Worm (Caenorhabditis elegans) whole organism, L3 larva: ENCODE results near the gene T27E4.1.
A peak's percentile ranks its signal among the peaks of the same experiment; 100 is the strongest.

Experiments
- aly-2 ChIP-seq: fragments of 150-350 bp; optimal IDR thresholded peaks from 2 replicates; lab custom pipeline; 2014; ENCODE audit warnings: missing biosample characterization, missing genetic modification characterization
- ama-1 ChIP-seq: fragments of 150-350 bp; optimal IDR thresholded peaks from 2 replicates; lab custom pipeline; 2018
- daf-12 ChIP-seq: fragments of 150-350 bp; optimal IDR thresholded peaks from 2 replicates; lab custom pipeline; 2014; ENCODE audit warnings: missing biosample characterization, missing genetic modification reagents, missing genetic modification characterization
- egl-27 ChIP-seq: sonication (generic microtip); optimal IDR thresholded peaks from 4 replicates; lab custom pipeline; 2017; ENCODE audit warnings: missing biosample characterization, missing genetic modification reagents, missing genetic modification characterization
- elt-1 ChIP-seq: fragments of 150-350 bp; optimal IDR thresholded peaks from 2 replicates; lab custom pipeline; 2014; ENCODE audit warnings: missing biosample characterization, missing genetic modification characterization
- elt-2 ChIP-seq: sonication (generic microtip); optimal IDR thresholded peaks from 2 replicates; lab custom pipeline; 2016; ENCODE audit warnings: missing genetic modification reagents, mild to moderate bottlenecking, missing genetic modification characterization, missing compliant biosample characterization
- elt-3 ChIP-seq, 3 experiments: fragments of 150-350 bp in 1 of 3; sonication (generic microtip) in 2 of 3; optimal IDR thresholded peaks; 2 replicates in 2 of 3; 4 replicates in 1 of 3; lab custom pipeline; 2014 to 2017; ENCODE audit warnings: missing biosample characterization in 3 of 3, missing genetic modification characterization in 3 of 3
- eor-1 ChIP-seq, 2 experiments: fragments of 150-350 bp; optimal IDR thresholded peaks; 2 replicates each; lab custom pipeline; 2014 to 2018; ENCODE audit warnings: missing biosample characterization in 2 of 2, missing genetic modification characterization in 2 of 2
- fkh-10 ChIP-seq: sonication (generic microtip); optimal IDR thresholded peaks from 2 replicates; lab custom pipeline; 2017; ENCODE audit warnings: missing biosample characterization, missing genetic modification reagents, missing genetic modification characterization
- fkh-2 ChIP-seq: fragments of 150-350 bp; optimal IDR thresholded peaks from 2 replicates; lab custom pipeline; 2014; ENCODE audit warnings: missing biosample characterization, missing genetic modification reagents, missing genetic modification characterization
- hmg-11 ChIP-seq: sonication (generic microtip); optimal IDR thresholded peaks from 2 replicates; lab custom pipeline; 2016; ENCODE audit warnings: missing genetic modification characterization, missing compliant biosample characterization
- jun-1 ChIP-seq: fragments of 150-350 bp; optimal IDR thresholded peaks from 2 replicates; lab custom pipeline; 2014; ENCODE audit warnings: missing biosample characterization, missing genetic modification reagents, missing genetic modification characterization
- mdl-1 ChIP-seq: fragments of 150-350 bp; optimal IDR thresholded peaks from 2 replicates; lab custom pipeline; 2014; ENCODE audit warnings: missing biosample characterization, missing genetic modification characterization
- nfya-1 ChIP-seq: sonication (generic microtip); optimal IDR thresholded peaks from 2 replicates; lab custom pipeline; 2017; ENCODE audit warnings: missing genetic modification characterization, mild to moderate bottlenecking, missing compliant biosample characterization, antibody characterized with exemption, moderate library complexity; ENCODE audit not compliant: insufficient read depth
- nhr-11 ChIP-seq: fragments of 150-350 bp; optimal IDR thresholded peaks from 2 replicates; lab custom pipeline; 2014; ENCODE audit warnings: missing biosample characterization, missing genetic modification characterization
- nhr-12 ChIP-seq: fragments of 150-350 bp; optimal IDR thresholded peaks from 2 replicates; lab custom pipeline; 2014; ENCODE audit warnings: missing biosample characterization, missing genetic modification characterization
- nhr-23 ChIP-seq: fragments of 150-350 bp; optimal IDR thresholded peaks from 2 replicates; lab custom pipeline; 2014; ENCODE audit warnings: missing biosample characterization, missing genetic modification reagents, missing genetic modification characterization
- nhr-237 ChIP-seq: fragments of 150-350 bp; optimal IDR thresholded peaks from 2 replicates; lab custom pipeline; 2014; ENCODE audit warnings: missing biosample characterization, missing genetic modification characterization
- nhr-25 ChIP-seq: sonication (generic microtip); optimal IDR thresholded peaks from 2 replicates; lab custom pipeline; 2017; ENCODE audit warnings: missing biosample characterization, missing genetic modification characterization
- nhr-43 ChIP-seq: sonication (generic microtip); optimal IDR thresholded peaks from 2 replicates; lab custom pipeline; 2016; ENCODE audit warnings: mild to moderate bottlenecking, missing genetic modification characterization, missing compliant biosample characterization; ENCODE audit not compliant: poor library complexity, severe bottlenecking
- nhr-67 ChIP-seq: fragments of 150-350 bp; optimal IDR thresholded peaks from 2 replicates; lab custom pipeline; 2014; ENCODE audit warnings: missing biosample characterization, missing genetic modification characterization
- nhr-76 ChIP-seq: fragments of 150-350 bp; sonication (generic microtip); optimal IDR thresholded peaks from 5 replicates; lab custom pipeline; 2014; ENCODE audit warnings: missing biosample characterization, missing genetic modification characterization
- pha-4 ChIP-seq: fragments of 150-350 bp; optimal IDR thresholded peaks from 2 replicates; lab custom pipeline; 2014; ENCODE audit warnings: missing biosample characterization, missing genetic modification reagents, missing genetic modification characterization
- pqm-1 ChIP-seq: fragments of 150-350 bp; optimal IDR thresholded peaks from 2 replicates; lab custom pipeline; 2017; ENCODE audit warnings: missing biosample characterization, missing genetic modification characterization, inconsistent platforms
- sea-2 ChIP-seq: fragments of 150-350 bp; sonication (generic microtip); optimal IDR thresholded peaks from 4 replicates; lab custom pipeline; 2014; ENCODE audit warnings: missing biosample characterization, missing genetic modification reagents, missing genetic modification characterization
- tbx-2 ChIP-seq: sonication (generic microtip); optimal IDR thresholded peaks from 2 replicates; lab custom pipeline; 2016; ENCODE audit warnings: mild to moderate bottlenecking, missing genetic modification characterization, missing compliant biosample characterization
- unc-39 ChIP-seq: sonication (generic microtip); optimal IDR thresholded peaks from 4 replicates; lab custom pipeline; 2017; ENCODE audit warnings: missing biosample characterization, missing genetic modification characterization
- zag-1 ChIP-seq: fragments of 150-350 bp; optimal IDR thresholded peaks from 2 replicates; lab custom pipeline; 2014; ENCODE audit warnings: missing biosample characterization, missing genetic modification characterization
- ztf-11 ChIP-seq: fragments of 150-350 bp; optimal IDR thresholded peaks from 2 replicates; lab custom pipeline; 2014; ENCODE audit warnings: missing biosample characterization, missing genetic modification characterization
- ztf-4 ChIP-seq: fragments of 150-350 bp; optimal IDR thresholded peaks from 2 replicates; lab custom pipeline; 2014; ENCODE audit warnings: missing biosample characterization, missing genetic modification characterization

T27E4.1 gene

DNA sequence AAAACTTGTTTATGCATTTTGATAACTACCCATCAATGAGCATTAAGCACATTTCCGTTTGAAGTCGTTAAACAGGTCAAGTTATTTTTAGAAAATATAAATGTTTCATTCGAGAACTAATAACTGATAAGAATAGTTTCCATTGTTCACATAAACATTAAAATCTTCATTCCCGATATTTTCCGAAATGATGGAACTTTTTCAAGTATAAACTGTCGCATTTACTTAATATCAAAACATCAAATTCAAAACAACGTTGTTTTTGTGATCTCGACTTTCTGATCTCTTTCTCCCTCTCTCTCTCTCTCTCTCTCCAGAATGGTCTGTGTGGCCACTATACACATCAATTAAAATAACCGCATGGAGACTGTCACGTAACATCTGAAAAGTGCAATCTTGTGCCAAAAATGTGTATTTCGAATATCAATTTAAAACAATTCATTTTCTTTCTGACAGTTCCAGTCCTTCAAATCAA is 17.7 kb upstream of the T27E4.1 start:
- peak; percentile 39 for TF ChIP-seq nhr-25 (tag; lab: Kevin White, UChicago)
- TF ChIP-seq aly-2 (tag; lab: Kevin White, UChicago) = peak; percentile 66
- TF ChIP-seq fkh-10 = no peak
- TF ChIP-seq nhr-237 (tag; lab: Kevin White, UChicago) = no peak
- no peak for TF ChIP-seq mdl-1 (tag; lab: Kevin White, UChicago)
- TF ChIP-seq ama-1 (lab: Kevin White, UChicago) = peak; percentile 79
- peak; percentile 2 for TF ChIP-seq tbx-2 (tag; lab: Kevin White, UChicago)
- TF ChIP-seq elt-1 = no peak
- no peak for TF ChIP-seq sea-2 (GFP tag; lab: Kevin White, UChicago)
- no peak for TF ChIP-seq hmg-11 (tag; lab: Kevin White, UChicago)
- no peak for TF ChIP-seq ztf-11 (tag; lab: Kevin White, UChicago)
- TF ChIP-seq pqm-1 = peak; percentile 92
- TF ChIP-seq egl-27 (tag; lab: Kevin White, UChicago) = no peak
- TF ChIP-seq nhr-67 (tag; lab: Kevin White, UChicago) = no peak
- TF ChIP-seq unc-39 (tag; lab: Kevin White, UChicago) = no peak
- no peak for TF ChIP-seq nhr-12 (tag; lab: Kevin White, UChicago)
- TF ChIP-seq elt-2 (tag; lab: Kevin White, UChicago) = peak; percentile 79
- no peak for TF ChIP-seq nhr-11 (tag; lab: Kevin White, UChicago)
- peak; percentile 68 for TF ChIP-seq jun-1
- TF ChIP-seq elt-3 (tag; optimal IDR thresholded peaks at IDR 0.05; lab: Kevin White, UChicago) = no peak
- no peak for TF ChIP-seq ztf-4 (tag; lab: Kevin White, UChicago)
- peak; percentile 74 for TF ChIP-seq pha-4 (tag; lab: Kevin White, UChicago)
- TF ChIP-seq nhr-43 (tag; lab: Kevin White, UChicago) = no peak

ce11 chrV:9075827-9076226 is 16.3 kb upstream of the T27E4.1 start:
- peak; percentile 41 for TF ChIP-seq pqm-1
- TF ChIP-seq mdl-1 (tag; lab: Kevin White, UChicago) = peak; percentile 18
- TF ChIP-seq nfya-1 (tag; lab: Kevin White, UChicago) = peak; percentile 13
- peak; percentile 90 for TF ChIP-seq pha-4 (tag; lab: Kevin White, UChicago)
- peak; percentile 25 for TF ChIP-seq jun-1
- TF ChIP-seq eor-1 (tag; optimal IDR thresholded peaks at IDR 0.05; lab: Kevin White, UChicago) = no peak
- TF ChIP-seq ama-1 (lab: Kevin White, UChicago) = no peak
- TF ChIP-seq unc-39 (tag; lab: Kevin White, UChicago) = no peak

DNA sequence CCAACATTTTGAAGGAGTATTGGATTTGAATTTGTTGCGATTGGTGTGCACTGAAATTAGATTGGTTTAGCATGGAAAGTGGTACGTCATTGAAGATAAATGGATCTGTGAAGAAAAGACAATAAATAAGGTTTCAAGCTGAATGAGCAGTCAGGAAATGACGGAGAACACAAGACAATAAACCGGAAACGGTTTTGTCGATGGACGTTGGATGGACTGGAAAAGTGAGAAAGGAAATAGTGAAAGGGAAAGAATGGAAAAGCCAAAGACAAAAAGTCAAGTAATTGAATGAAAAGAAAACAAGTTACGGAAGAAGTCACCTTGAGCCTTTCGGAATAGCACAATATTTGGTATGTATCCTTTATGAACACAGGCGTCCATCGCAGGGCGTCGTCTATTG is 15.9 kb upstream of the T27E4.1 start, which contains the start of gene T27E4.7:
TSS of gene T27E4.7 (minus strand) at position 50 of the 400 bp plus-strand sequence.
- TF ChIP-seq nhr-12 (tag; lab: Kevin White, UChicago) (no peak), fkh-10 (no peak), pha-4 (tag; lab: Kevin White, UChicago) (peak; percentile 26), elt-1 (no peak), nhr-76 (tag; lab: Kevin White, UChicago) (no peak), elt-2 (tag; lab: Kevin White, UChicago) (peak; percentile 6), ama-1 (lab: Kevin White, UChicago) (peak; percentile 2), zag-1 (tag; lab: Kevin White, UChicago) (no peak), daf-12 (tag; lab: Kevin White, UChicago) (no peak), sea-2 (GFP tag; lab: Kevin White, UChicago) (no peak)

DNA sequence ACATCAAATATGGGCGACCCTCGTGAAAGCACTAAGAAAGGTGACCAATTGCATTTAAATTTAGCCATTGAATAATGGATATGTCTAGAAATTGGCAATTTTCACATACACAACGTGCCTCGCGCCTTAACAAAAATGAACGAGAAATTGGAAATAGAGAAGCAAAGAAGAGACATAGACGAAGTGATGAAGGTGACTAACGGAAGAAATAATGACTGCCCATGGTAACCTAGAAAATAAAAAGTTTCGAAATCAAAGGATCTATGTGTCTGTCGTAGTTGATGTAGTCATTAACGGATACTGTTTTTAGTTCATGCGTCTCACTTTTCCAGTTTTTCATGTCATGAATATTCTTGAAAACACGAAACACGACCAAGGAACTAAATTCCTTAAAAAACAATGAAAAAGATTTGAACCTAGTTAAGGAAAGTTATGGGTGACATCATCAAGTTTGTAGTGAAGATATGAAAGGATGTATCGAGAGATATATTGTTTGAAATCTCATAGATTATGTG is 14.0 kb upstream of the T27E4.1 start:
- TF ChIP-seq pha-4 (tag; lab: Kevin White, UChicago) (no peak), sea-2 (GFP tag; lab: Kevin White, UChicago) (no peak), nhr-23 (tag; lab: Kevin White, UChicago) (peak; percentile 56), fkh-2 (tag; lab: Kevin White, UChicago) (no peak), egl-27 (tag; lab: Kevin White, UChicago) (no peak), unc-39 (tag; lab: Kevin White, UChicago) (no peak), elt-3 (tag; optimal IDR thresholded peaks at IDR 0.05; lab: Kevin White, UChicago) (no peak), jun-1 (no peak), eor-1 (tag; optimal IDR thresholded peaks at IDR 0.05; lab: Kevin White, UChicago) (no peak)
